Fruit fly (Drosophila melanogaster): ENCODE results near the gene mre11.

The mre11 gene

DNA sequence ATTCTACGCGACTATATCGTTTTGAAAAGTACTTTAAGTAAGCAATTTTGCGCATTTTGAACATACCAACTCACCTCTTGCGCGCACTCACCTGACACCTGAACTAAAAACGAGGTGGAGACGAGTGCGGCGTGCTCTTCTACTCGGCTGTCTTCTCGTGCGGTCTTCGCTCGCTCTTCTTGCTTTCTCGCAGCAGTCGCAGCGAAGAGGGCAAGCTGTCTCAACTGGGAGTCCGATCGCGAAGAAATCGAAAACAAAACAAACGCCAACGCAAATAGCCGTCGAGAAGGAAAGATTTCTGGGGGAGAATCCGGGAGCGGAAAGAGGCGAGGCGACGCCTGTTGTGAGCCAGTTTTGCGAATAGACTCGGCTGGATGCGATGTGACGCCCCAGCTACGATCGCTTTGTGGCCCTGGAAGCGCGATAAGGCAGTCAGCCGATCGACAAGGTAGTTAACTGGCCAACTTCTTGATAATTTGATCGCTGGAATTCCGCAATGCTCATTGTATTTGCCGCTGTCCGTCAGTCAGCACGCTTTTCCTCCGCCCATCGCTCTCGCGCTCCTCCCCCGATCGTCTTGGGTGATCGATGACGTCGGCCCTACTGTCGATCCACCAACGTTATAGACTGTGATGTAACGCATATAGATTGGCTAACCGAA lies 10.1 kb upstream of the mre11 start (continued):
- TF ChIP-seq Atf-2 (GFP tag; optimal IDR thresholded peaks at IDR 0.05) (no peak), klu (GFP tag; IDR thresholded peaks at IDR 0.05) (no peak), CG33557 (GFP tag; optimal IDR thresholded peaks at IDR 0.05) (no peak), Poxn (GFP tag; IDR thresholded peaks at IDR 0.05) (no peak), HLH54F (GFP tag; optimal IDR thresholded peaks at IDR 0.05) (no peak), CG16863 (GFP tag; optimal IDR thresholded peaks at IDR 0.05) (no peak), al (GFP tag; IDR thresholded peaks at IDR 0.05) (no peak), Hmx (GFP tag; optimal IDR thresholded peaks at IDR 0.05) (no peak), pfk (GFP tag; optimal IDR thresholded peaks at IDR 0.05) (no peak), CG5245 (GFP tag; optimal IDR thresholded peaks at IDR 0.05) (no peak), Atf3 (GFP tag; optimal IDR thresholded peaks at IDR 0.05) (peak; percentile 42), emc (GFP tag; optimal IDR thresholded peaks at IDR 0.05) (no peak), az2 (GFP tag; optimal IDR thresholded peaks at IDR 0.05) (no peak), CG8290 (GFP tag; optimal IDR thresholded peaks at IDR 0.05) (no peak), CG8290 (tag; optimal IDR thresholded peaks at IDR 0.05) (peak in 1 of 2 experiments; percentile 49), CG12744 (GFP tag; optimal IDR thresholded peaks at IDR 0.05) (no peak), tx (GFP tag; optimal IDR thresholded peaks at IDR 0.05) (no peak), CG12391 (tag; optimal IDR thresholded peaks at IDR 0.05) (no peak), bsh (GFP tag; optimal IDR thresholded peaks at IDR 0.05) (no peak), esg (GFP tag; conservative IDR thresholded peaks at IDR 0.05) (no peak), CG17568 (GFP tag; optimal IDR thresholded peaks at IDR 0.05) (no peak), Antp (GFP tag; optimal IDR thresholded peaks at IDR 0.05) (no peak), CG13775 (GFP tag; optimal IDR thresholded peaks at IDR 0.05) (no peak), Dfd (GFP tag; optimal IDR thresholded peaks at IDR 0.05) (no peak), Ets97D (GFP tag; optimal IDR thresholded peaks at IDR 0.05) (no peak), ase (GFP tag; IDR thresholded peaks at IDR 0.05) (no peak), CG12155 (GFP tag; optimal IDR thresholded peaks at IDR 0.05) (no peak), jumu (GFP tag; optimal IDR thresholded peaks at IDR 0.05) (no peak), slbo (GFP tag; IDR thresholded peaks at IDR 0.05) (no peak), Hey (tag; optimal IDR thresholded peaks at IDR 0.05) (no peak), Blimp-1 (GFP tag; optimal IDR thresholded peaks at IDR 0.05) (no peak), CG1792 (GFP tag; optimal IDR thresholded peaks at IDR 0.05) (no peak), ham (GFP tag; IDR thresholded peaks at IDR 0.05) (no peak), crol (GFP tag; IDR thresholded peaks at IDR 0.05) (peak; percentile 85), wor (GFP tag; IDR thresholded peaks at IDR 0.05) (no peak), hbn (GFP tag; IDR thresholded peaks at IDR 0.05; ENCODE audit: partially characterized antibody) (no peak), rib (GFP tag; IDR thresholded peaks at IDR 0.05) (peak; percentile 88), kni (GFP tag; optimal IDR thresholded peaks at IDR 0.05) (no peak), CG32532 (GFP tag; IDR thresholded peaks at IDR 0.05) (peak; percentile 57; the same call in 1 of the 2 replicates), CG8359 (GFP tag; optimal IDR thresholded peaks at IDR 0.05; ENCODE audit: borderline replicate concordance) (no peak), CG9817 (tag; optimal IDR thresholded peaks at IDR 0.05) (no peak), grn (GFP tag; optimal IDR thresholded peaks at IDR 0.05) (peak; percentile 91), gcm2 (GFP tag; optimal IDR thresholded peaks at IDR 0.05) (no peak), run (tag; optimal IDR thresholded peaks at IDR 0.05) (no peak), tap (tag; optimal IDR thresholded peaks at IDR 0.05) (no peak), Camta (GFP tag; optimal IDR thresholded peaks at IDR 0.05) (no peak), CG30403 (GFP tag; optimal IDR thresholded peaks at IDR 0.05) (no peak), inv (GFP tag; IDR thresholded peaks at IDR 0.05; ENCODE audit: partially characterized antibody) (no peak), wek (GFP tag; optimal IDR thresholded peaks at IDR 0.05) (no peak), Bteb2 (GFP tag; optimal IDR thresholded peaks at IDR 0.05) (no peak), CG3726 (GFP tag; IDR thresholded peaks at IDR 0.05) (no peak), mirr (GFP tag; optimal IDR thresholded peaks at IDR 0.05) (peak; percentile 49)

Measured in whole organism, embryonic.